Worm (Caenorhabditis elegans): ENCODE data around the gene ssu-1.

DNA sequence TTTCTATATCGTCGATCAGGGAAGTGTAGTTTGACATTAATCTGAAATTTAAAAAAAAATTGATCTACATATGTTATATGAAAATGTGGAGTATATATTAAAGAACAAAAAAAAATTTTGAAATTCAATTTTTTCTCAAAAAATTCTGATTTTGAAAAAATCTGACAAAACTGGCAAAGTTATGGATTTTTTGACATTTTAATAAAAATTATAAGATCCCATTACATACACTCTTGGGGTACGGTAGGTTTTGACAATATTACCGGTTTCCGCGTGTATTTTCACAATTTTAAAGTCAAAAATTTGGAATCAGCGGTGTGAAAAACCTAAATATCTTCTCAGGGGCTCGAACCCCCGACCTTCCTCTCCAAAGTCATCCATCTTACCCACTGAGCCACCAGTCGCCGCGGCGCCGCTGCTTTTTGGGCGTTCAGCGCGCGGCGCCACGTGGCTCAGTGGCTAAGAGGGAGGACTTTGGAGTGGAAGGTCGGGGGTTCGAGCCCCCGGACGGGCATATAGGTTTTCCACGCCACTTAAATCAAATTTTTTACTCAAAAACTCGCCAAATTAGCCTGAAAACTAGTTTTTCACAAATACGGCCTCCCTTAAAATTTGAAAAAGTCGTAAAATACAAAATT, 5.5 kb upstream of the ssu-1 start, which contains the start of gene Y113G7A.14:
- TF ChIP-seq ceh-6 (GFP tag; optimal IDR thresholded peaks at IDR 0.05) (no peak), nhr-11 (tag; optimal IDR thresholded peaks at IDR 0.05) (no peak), pqm-1 (tag; optimal IDR thresholded peaks at IDR 0.05) (no peak), eyg-1 (tag; optimal IDR thresholded peaks at IDR 0.05) (no peak)
